Worm (Caenorhabditis elegans): ENCODE results near the gene T19H12.2.

- TF ChIP-seq hmbx-1 (tag; optimal IDR thresholded peaks at IDR 0.05) = no peak
- TF ChIP-seq ama-1 (optimal IDR thresholded peaks at IDR 0.05) = no peak
- no peak for TF ChIP-seq ceh-36 (tag; optimal IDR thresholded peaks at IDR 0.05)
- TF ChIP-seq F13C5.2 (tag; optimal IDR thresholded peaks at IDR 0.05) = no peak
- no peak for TF ChIP-seq scrt-1 (GFP tag; IDR thresholded peaks at IDR 0.05)
- no peak for TF ChIP-seq aly-1 (tag; optimal IDR thresholded peaks at IDR 0.05)
- TF ChIP-seq flt-1 (GFP tag; IDR thresholded peaks at IDR 0.05) = no peak
These were observed 11.0 kb upstream of the T19H12.2 start, which contains the start of gene T19H12.15 for ce11 chrV:4879251-4879650.
